Fruit fly (Drosophila melanogaster) whole organism, adult: ENCODE data around the gene mRpL38.
A peak's percentile ranks its signal among the peaks of the same experiment; 100 is the strongest.

ENCODE experiments used
- CG11617 ChIP-seq: fragments of 200-800 bp; sonication (Bioruptor generic); optimal IDR thresholded peaks from 2 replicates; lab custom pipeline; 2017; ENCODE audit warnings: mild to moderate bottlenecking, missing biosample characterization, missing genetic modification reagents, missing genetic modification characterization
- CG12768 ChIP-seq: fragments of 200-800 bp; sonication (Bioruptor generic); optimal IDR thresholded peaks from 2 replicates; lab custom pipeline; 2017; ENCODE audit warnings: missing biosample characterization, missing genetic modification characterization, mild to moderate bottlenecking, moderate library complexity, missing genetic modification reagents
- CG14711 ChIP-seq: fragments of 200-800 bp; sonication (Bioruptor generic); optimal IDR thresholded peaks from 2 replicates; lab custom pipeline; 2018; ENCODE audit warnings: missing biosample characterization, mild to moderate bottlenecking, missing genetic modification characterization, moderate library complexity
- CG1620 ChIP-seq: fragments of 200-800 bp; sonication (Bioruptor generic); optimal IDR thresholded peaks from 2 replicates; lab custom pipeline; 2016; ENCODE audit warnings: missing biosample characterization, missing genetic modification characterization
- CG33017 ChIP-seq: fragments of 200-800 bp; sonication (Bioruptor generic); optimal IDR thresholded peaks from 2 replicates; lab custom pipeline; 2018; ENCODE audit warnings: missing biosample characterization, mild to moderate bottlenecking, missing genetic modification characterization, moderate library complexity
- CG5204 ChIP-seq: fragments of 200-800 bp; sonication (Bioruptor generic); optimal IDR thresholded peaks from 2 replicates; lab custom pipeline; 2016; ENCODE audit warnings: missing biosample characterization, missing genetic modification characterization
- CG7045 ChIP-seq: fragments of 200-800 bp; sonication (Bioruptor generic); optimal IDR thresholded peaks from 2 replicates; lab custom pipeline; 2017; ENCODE audit warnings: missing biosample characterization, mild to moderate bottlenecking, missing genetic modification characterization
- CG7101 ChIP-seq: fragments of 200-800 bp; sonication (Bioruptor generic); optimal IDR thresholded peaks from 2 replicates; lab custom pipeline; 2018; ENCODE audit warnings: missing biosample characterization, mild to moderate bottlenecking, missing genetic modification characterization, moderate library complexity
- Clk ChIP-seq: fragments of 200-800 bp; sonication (Bioruptor generic); optimal IDR thresholded peaks from 2 replicates; lab custom pipeline; 2017; ENCODE audit warnings: missing biosample characterization, missing genetic modification characterization
- Crg-1 ChIP-seq: fragments of 200-800 bp; sonication (Bioruptor generic); optimal IDR thresholded peaks from 2 replicates; lab custom pipeline; 2016; ENCODE audit warnings: missing biosample characterization, missing genetic modification characterization
- Hr96 ChIP-seq: fragments of 200-800 bp; sonication (Bioruptor generic); optimal IDR thresholded peaks from 2 replicates; lab custom pipeline; 2016; ENCODE audit warnings: missing biosample characterization, missing genetic modification characterization
- Mnt ChIP-seq: fragments of 200-800 bp; sonication (Bioruptor generic); optimal IDR thresholded peaks from 2 replicates; lab custom pipeline; 2016; ENCODE audit warnings: missing biosample characterization, mild to moderate bottlenecking, missing genetic modification characterization
- bab1 ChIP-seq: fragments of 200-800 bp; sonication (Bioruptor generic); optimal IDR thresholded peaks from 3 replicates; lab custom pipeline; 2019; ENCODE audit warnings: missing biosample characterization, mild to moderate bottlenecking, missing genetic modification characterization, moderate library complexity
- cic ChIP-seq: fragments of 200-800 bp; sonication (Bioruptor generic); optimal IDR thresholded peaks from 2 replicates; lab custom pipeline; 2017; ENCODE audit warnings: missing biosample characterization, mild to moderate bottlenecking, missing genetic modification characterization, moderate library complexity
- cnc ChIP-seq, 2 experiments: fragments of >200 bp; optimal IDR thresholded peaks; 2 replicates each; lab custom pipeline; 2017
- kay ChIP-seq: fragments of 200-800 bp; sonication (Bioruptor generic); peaks from one replicate; lab custom pipeline; 2016; ENCODE audit warnings: missing biosample characterization, missing genetic modification characterization, borderline replicate concordance
- ovo ChIP-seq: fragments of 200-800 bp; sonication (Bioruptor generic); optimal IDR thresholded peaks from 2 replicates; lab custom pipeline; 2016; ENCODE audit warnings: missing biosample characterization, missing genetic modification characterization
- pad ChIP-seq: fragments of 200-800 bp; sonication (Bioruptor generic); optimal IDR thresholded peaks from 3 replicates; lab custom pipeline; 2017; ENCODE audit warnings: missing biosample characterization, missing genetic modification characterization, mild to moderate bottlenecking, moderate library complexity, missing genetic modification reagents
- tj ChIP-seq: fragments of 200-800 bp; sonication (Bioruptor generic); optimal IDR thresholded peaks from 3 replicates; lab custom pipeline; 2017; ENCODE audit warnings: missing biosample characterization, mild to moderate bottlenecking, missing genetic modification characterization, moderate library complexity
- toe ChIP-seq: fragments of 200-800 bp; sonication (Bioruptor generic); optimal IDR thresholded peaks from 2 replicates; lab custom pipeline; 2016; ENCODE audit warnings: missing biosample characterization, missing genetic modification characterization

mRpL38 gene

DNA sequence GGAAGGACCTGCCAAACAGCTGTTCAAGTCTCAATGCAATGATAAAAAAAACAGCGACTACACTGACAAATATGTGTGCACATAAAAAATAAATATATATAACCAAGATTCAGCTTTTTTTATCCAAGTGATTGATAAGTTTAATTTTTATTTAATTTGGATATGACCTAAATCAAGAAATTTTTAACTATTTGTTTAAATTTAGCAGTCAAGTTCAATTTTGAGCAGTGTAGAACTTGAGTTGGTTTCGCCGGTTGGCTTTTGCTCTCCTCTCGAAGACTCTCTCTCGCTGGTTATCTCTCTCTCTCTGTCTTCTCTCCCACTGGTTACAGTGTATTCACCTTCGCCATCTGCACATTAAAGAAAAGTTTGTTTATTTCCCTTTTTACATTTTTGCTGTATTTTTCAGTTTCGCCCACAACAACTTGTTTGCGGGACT lies 8.0 kb upstream of the mRpL38 start:
- TF ChIP-seq kay (GFP tag; lab: Kevin White, UChicago) (no peak), Crg-1 (no peak), CG14711 (tag; lab: Kevin White, UChicago) (peak; percentile 86), pad (GFP tag; lab: Kevin White, UChicago) (peak; percentile 52), Hr96 (GFP tag; lab: Kevin White, UChicago) (peak; percentile 4), CG1620 (peak; percentile 38), cic (no peak), Clk (GFP tag; lab: Kevin White, UChicago) (no peak), CG11617 (GFP tag; lab: Kevin White, UChicago) (peak; percentile 68), Mnt (GFP tag; lab: Kevin White, UChicago) (no peak), CG12768 (GFP tag; lab: Kevin White, UChicago) (peak; percentile 40), CG33017 (tag; lab: Kevin White, UChicago) (peak; percentile 65), CG5204 (no peak), ovo (GFP tag; lab: Kevin White, UChicago) (no peak), bab1 (GFP tag; lab: Kevin White, UChicago) (peak; percentile 92), CG7045 (GFP tag; lab: Kevin White, UChicago) (peak; percentile 71), tj (peak; percentile 23), CG7101 (tag; lab: Kevin White, UChicago) (peak; percentile 83), toe (GFP tag; lab: Kevin White, UChicago) (peak; percentile 29), cnc (optimal IDR thresholded peaks at IDR 0.05; lab: Kevin White, UChicago) (no peak)

DNA sequence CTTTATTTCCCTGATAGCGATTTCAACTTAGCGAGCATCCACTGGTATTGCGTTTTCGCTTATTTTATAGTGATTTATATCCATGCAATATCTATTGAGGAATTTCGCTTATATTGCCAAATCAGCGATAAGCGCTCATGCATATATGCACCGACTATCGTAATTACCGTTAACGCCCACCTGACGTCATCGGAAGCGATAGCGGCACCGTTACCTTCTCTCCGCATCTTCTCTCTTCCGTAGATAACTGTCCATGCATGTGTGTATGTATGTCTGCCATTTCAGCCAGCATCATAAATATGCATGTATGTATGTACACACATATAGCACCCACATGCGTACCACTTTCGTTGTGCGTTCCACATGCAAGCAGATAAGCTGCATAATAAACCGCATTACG lies 4.9 kb upstream of the mRpL38 start:
- TF ChIP-seq tj = no peak
- peak; percentile 94 for TF ChIP-seq ovo (GFP tag; lab: Kevin White, UChicago)
- peak; percentile 9 for TF ChIP-seq bab1 (GFP tag; lab: Kevin White, UChicago)
- TF ChIP-seq pad (GFP tag; lab: Kevin White, UChicago) = peak; percentile 51

dm6 chrX:14221995-14222394 lies 4.1 kb upstream of the mRpL38 start:
- TF ChIP-seq CG12768 (GFP tag; lab: Kevin White, UChicago) (no peak), tj (peak; percentile 6)

- TF ChIP-seq ovo (GFP tag; lab: Kevin White, UChicago) (peak; percentile 76), CG14711 (tag; lab: Kevin White, UChicago) (no peak), pad (GFP tag; lab: Kevin White, UChicago) (peak; percentile 55)
Observed at dm6 chrX:14225665-14226064, 424 bp upstream of the mRpL38 start, which contains the start of gene CG11674. Gene CG11674, minus strand, starts transcription at chrX:14225879.

- TF ChIP-seq CG1620 = no peak
- TF ChIP-seq Mnt (GFP tag; lab: Kevin White, UChicago) = no peak
- TF ChIP-seq CG33017 (tag; lab: Kevin White, UChicago) = no peak
- TF ChIP-seq Hr96 (GFP tag; lab: Kevin White, UChicago) = no peak
Observed at dm6 chrX:14227043-14227442, 954 bp downstream of the mRpL38 start.

DNA sequence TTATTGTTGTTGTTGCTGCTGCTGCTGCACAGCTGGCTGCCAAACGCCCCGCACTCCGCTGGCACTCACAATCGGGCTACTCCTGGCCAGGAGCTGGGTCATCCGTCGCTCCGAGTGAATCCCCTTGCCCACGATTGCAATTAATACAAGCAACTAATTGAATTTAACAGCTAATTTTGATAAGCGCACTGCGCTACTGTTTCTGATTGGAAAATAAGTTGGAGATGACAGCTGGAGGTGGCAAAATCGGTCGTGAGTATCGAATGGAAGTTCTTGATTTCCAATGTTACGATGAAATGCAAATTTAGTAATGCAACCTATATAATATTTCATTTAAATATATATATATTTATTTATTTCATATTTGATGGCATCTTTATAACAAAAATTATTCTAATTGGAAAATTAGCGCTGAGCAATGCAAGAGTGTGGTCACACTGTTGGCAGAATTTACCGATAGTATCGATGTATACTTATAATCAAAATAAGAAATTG lies 7.8 kb downstream of the mRpL38 start, which contains the start of gene CG42271:
CG42271 (minus strand) TSS at position 224 of the 495 bp plus-strand sequence.
- TF ChIP-seq pad (GFP tag; lab: Kevin White, UChicago) (peak; percentile 30), CG7101 (tag; lab: Kevin White, UChicago) (peak; percentile 58), CG5204 (no peak), kay (GFP tag; lab: Kevin White, UChicago) (no peak), Hr96 (GFP tag; lab: Kevin White, UChicago) (no peak), CG7045 (GFP tag; lab: Kevin White, UChicago) (no peak), tj (peak; percentile 47), CG33017 (tag; lab: Kevin White, UChicago) (peak; percentile 13), CG1620 (no peak), ovo (GFP tag; lab: Kevin White, UChicago) (peak; percentile 17), cnc (optimal IDR thresholded peaks at IDR 0.05; lab: Kevin White, UChicago) (no peak), CG12768 (GFP tag; lab: Kevin White, UChicago) (no peak), bab1 (GFP tag; lab: Kevin White, UChicago) (peak; percentile 16), Mnt (GFP tag; lab: Kevin White, UChicago) (peak; percentile 9), Crg-1 (peak; percentile 11), cic (no peak), Clk (GFP tag; lab: Kevin White, UChicago) (no peak), CG11617 (GFP tag; lab: Kevin White, UChicago) (peak; percentile 58), toe (GFP tag; lab: Kevin White, UChicago) (no peak), CG14711 (tag; lab: Kevin White, UChicago) (peak; percentile 32)

- TF ChIP-seq tj (no peak), CG7101 (tag; lab: Kevin White, UChicago) (no peak), Clk (GFP tag; lab: Kevin White, UChicago) (no peak), CG11617 (GFP tag; lab: Kevin White, UChicago) (no peak), Hr96 (GFP tag; lab: Kevin White, UChicago) (no peak), cnc (optimal IDR thresholded peaks at IDR 0.05; lab: Kevin White, UChicago) (no peak), cic (no peak), kay (GFP tag; lab: Kevin White, UChicago) (no peak), pad (GFP tag; lab: Kevin White, UChicago) (no peak), CG7045 (GFP tag; lab: Kevin White, UChicago) (no peak), CG12768 (GFP tag; lab: Kevin White, UChicago) (no peak), Crg-1 (no peak), bab1 (GFP tag; lab: Kevin White, UChicago) (no peak), CG5204 (no peak), ovo (GFP tag; lab: Kevin White, UChicago) (no peak), toe (GFP tag; lab: Kevin White, UChicago) (no peak), Mnt (GFP tag; lab: Kevin White, UChicago) (no peak)
Observed at dm6 chrX:14234468-14234867, 8.4 kb downstream of the mRpL38 start.
